Worm (Caenorhabditis elegans) whole organism, L1 larva: Measurements from ENCODE around the gene C02B8.3.
A peak's percentile ranks its signal among the peaks of the same experiment; 100 is the strongest.

ENCODE experiments used
- C16A3.4 ChIP-seq: fragments of 150-350 bp; optimal IDR thresholded peaks from 2 replicates; lab custom pipeline; 2014; ENCODE audit warnings: missing biosample characterization, missing genetic modification characterization
- alr-1 ChIP-seq: fragments of 200-800 bp; sonication (Bioruptor generic); optimal IDR thresholded peaks from 2 replicates; lab custom pipeline; 2018; ENCODE audit warnings: borderline replicate concordance, mild to moderate bottlenecking, missing genetic modification characterization, missing compliant biosample characterization
- blmp-1 ChIP-seq: fragments of 150-350 bp; optimal IDR thresholded peaks from 2 replicates; lab custom pipeline; 2014; ENCODE audit warnings: missing biosample characterization, missing genetic modification characterization
- ceh-82 ChIP-seq, 3 experiments: fragments of 150-350 bp in 1 of 3; sonication (generic microtip) in 2 of 3; optimal IDR thresholded peaks; 2 replicates each; lab custom pipeline; 2014 to 2017; ENCODE audit warnings: missing biosample characterization in 3 of 3, missing genetic modification characterization in 3 of 3
- ceh-88 ChIP-seq: fragments of 200-800 bp; sonication (Bioruptor generic); IDR thresholded peaks from 2 replicates; pipeline ENCODE4 v1.3.6; 2022; ENCODE audit warnings: missing genetic modification characterization, missing compliant biosample characterization
- ceh-90 ChIP-seq: sonication (generic microtip); optimal IDR thresholded peaks from 2 replicates; lab custom pipeline; 2016; ENCODE audit warnings: missing genetic modification characterization, missing compliant biosample characterization
- dpl-1 ChIP-seq, 3 experiments: fragments of 150-350 bp in 2 of 3; sonication (generic microtip) in 1 of 3; optimal IDR thresholded peaks; 2 replicates each; lab custom pipeline; 2014 to 2017; ENCODE audit warnings: missing biosample characterization in 3 of 3, missing genetic modification characterization in 3 of 3, missing genetic modification reagents in 3 of 3
- dsc-1 ChIP-seq: sonication (generic microtip); optimal IDR thresholded peaks from 2 replicates; lab custom pipeline; 2016; ENCODE audit warnings: mild to moderate bottlenecking, missing genetic modification characterization, missing compliant biosample characterization
- efl-1 ChIP-seq, 4 experiments: fragments of 150-350 bp; optimal IDR thresholded peaks in 3 of 4; peaks in 1 of 4; 1 replicate in 1 of 4; 2 replicates in 3 of 4; lab custom pipeline; 2014; ENCODE audit warnings: missing biosample characterization in 2 of 4, missing genetic modification characterization in 2 of 4, missing genetic modification reagents in 2 of 4
- egl-27 ChIP-seq, 2 experiments: fragments of 150-350 bp in 1 of 2; sonication (generic microtip); optimal IDR thresholded peaks; 3 replicates each; lab custom pipeline; 2017 to 2018; ENCODE audit warnings: missing biosample characterization in 2 of 2, missing genetic modification characterization in 2 of 2, missing genetic modification reagents in 2 of 2
- elt-2 ChIP-seq: sonication (generic microtip); optimal IDR thresholded peaks from 2 replicates; lab custom pipeline; 2016; ENCODE audit warnings: missing genetic modification characterization, mild to moderate bottlenecking, inconsistent platforms, missing compliant biosample characterization, missing genetic modification reagents
- elt-3 ChIP-seq, 6 experiments: fragments of 150-350 bp in 1 of 6; sonication (generic microtip); optimal IDR thresholded peaks; 2 replicates each; lab custom pipeline; 2017 to 2018; ENCODE audit warnings: missing biosample characterization in 6 of 6, missing genetic modification characterization in 6 of 6, inconsistent platforms in 1 of 6
- ets-5 ChIP-seq: fragments of 200-800 bp; sonication (Bioruptor generic); IDR thresholded peaks from 2 replicates; pipeline ENCODE4 v1.3.6; 2022; ENCODE audit warnings: missing genetic modification characterization, missing compliant biosample characterization
- fkh-10 ChIP-seq: sonication (generic microtip); optimal IDR thresholded peaks from 2 replicates; lab custom pipeline; 2017; ENCODE audit warnings: missing biosample characterization, missing genetic modification reagents, missing genetic modification characterization
- fkh-8 ChIP-seq: sonication (generic microtip); optimal IDR thresholded peaks from 2 replicates; lab custom pipeline; 2016; ENCODE audit warnings: mild to moderate bottlenecking, missing genetic modification characterization, missing compliant biosample characterization
- hlh-4 ChIP-seq: sonication (generic microtip); optimal IDR thresholded peaks from 2 replicates; lab custom pipeline; 2016; ENCODE audit warnings: mild to moderate bottlenecking, missing genetic modification characterization, missing compliant biosample characterization
- hpl-2 ChIP-seq: fragments of 150-350 bp; optimal IDR thresholded peaks from 2 replicates; lab custom pipeline; 2014; ENCODE audit warnings: missing biosample characterization, missing genetic modification reagents, missing genetic modification characterization
- lin-14 ChIP-seq: fragments of 200-800 bp; sonication (Bioruptor generic); optimal IDR thresholded peaks from 2 replicates; lab custom pipeline; 2018; ENCODE audit warnings: mild to moderate bottlenecking, missing genetic modification characterization, moderate library complexity, missing compliant biosample characterization
- lin-15B ChIP-seq: fragments of 150-350 bp; sonication (generic microtip); optimal IDR thresholded peaks from 3 replicates; lab custom pipeline; 2014; ENCODE audit warnings: missing biosample characterization, missing genetic modification characterization
- lin-35 ChIP-seq, 2 experiments: fragments of 150-350 bp; optimal IDR thresholded peaks; 2 replicates each; lab custom pipeline; 2014; ENCODE audit warnings: missing biosample characterization in 2 of 2, missing genetic modification characterization in 2 of 2, missing genetic modification reagents in 2 of 2
- lir-3 ChIP-seq: sonication (generic microtip); optimal IDR thresholded peaks from 2 replicates; lab custom pipeline; 2016; ENCODE audit warnings: mild to moderate bottlenecking, missing genetic modification characterization, moderate library complexity, missing compliant biosample characterization; ENCODE audit not compliant: poor library complexity
- lsy-2 ChIP-seq, 2 experiments: fragments of 150-350 bp; optimal IDR thresholded peaks; 2 replicates each; lab custom pipeline; 2014; ENCODE audit warnings: missing biosample characterization in 2 of 2, missing genetic modification characterization in 2 of 2
- mab-9 ChIP-seq: fragments of 200-800 bp; sonication (Bioruptor generic); IDR thresholded peaks from 2 replicates; pipeline ENCODE4 v1.3.6; 2022; ENCODE audit warnings: missing genetic modification reagents, missing genetic modification characterization, missing compliant biosample characterization
- mdl-1 ChIP-seq, 2 experiments: fragments of 150-350 bp; optimal IDR thresholded peaks; 2 replicates each; lab custom pipeline; 2014 to 2017; ENCODE audit warnings: missing biosample characterization in 2 of 2, missing genetic modification characterization in 2 of 2, inconsistent platforms in 1 of 2
- mef-2 ChIP-seq: fragments of 150-350 bp; optimal IDR thresholded peaks from 2 replicates; lab custom pipeline; 2014; ENCODE audit warnings: missing biosample characterization, missing genetic modification characterization
- mep-1 ChIP-seq: fragments of 150-350 bp; optimal IDR thresholded peaks from 2 replicates; lab custom pipeline; 2014; ENCODE audit warnings: missing biosample characterization, missing genetic modification characterization
- nhr-12 ChIP-seq: sonication (generic microtip); optimal IDR thresholded peaks from 2 replicates; lab custom pipeline; 2017; ENCODE audit warnings: missing biosample characterization, missing genetic modification characterization
- nhr-19 ChIP-seq: fragments of 200-800 bp; sonication (Bioruptor generic); conservative IDR thresholded peaks from 2 replicates; pipeline ENCODE4 v1.3.6; 2022; ENCODE audit warnings: missing genetic modification characterization, missing compliant biosample characterization
- nhr-20 ChIP-seq: sonication (generic microtip); optimal IDR thresholded peaks from 2 replicates; lab custom pipeline; 2016; ENCODE audit warnings: mild to moderate bottlenecking, missing genetic modification characterization, missing compliant biosample characterization
- nhr-28 ChIP-seq: fragments of 150-350 bp; optimal IDR thresholded peaks from 2 replicates; lab custom pipeline; 2014; ENCODE audit warnings: missing biosample characterization, missing genetic modification characterization
- nhr-47 ChIP-seq: sonication (generic microtip); optimal IDR thresholded peaks from 2 replicates; lab custom pipeline; 2016; ENCODE audit warnings: mild to moderate bottlenecking, missing genetic modification characterization, moderate library complexity, missing compliant biosample characterization
- nhr-71 ChIP-seq: sonication (generic microtip); optimal IDR thresholded peaks from 2 replicates; lab custom pipeline; 2016; ENCODE audit warnings: mild to moderate bottlenecking, missing genetic modification characterization, moderate library complexity, missing compliant biosample characterization
- nhr-76 ChIP-seq: sonication (generic microtip); optimal IDR thresholded peaks from 2 replicates; lab custom pipeline; 2017; ENCODE audit warnings: missing biosample characterization, missing genetic modification characterization
- nhr-77 ChIP-seq: fragments of 150-350 bp; optimal IDR thresholded peaks from 2 replicates; lab custom pipeline; 2014; ENCODE audit warnings: missing biosample characterization, missing genetic modification characterization
- nhr-85 ChIP-seq: sonication (generic microtip); peaks from one replicate; lab custom pipeline; 2016; ENCODE audit warnings: missing genetic modification characterization, inconsistent platforms, missing compliant biosample characterization
- pag-3 ChIP-seq: sonication (generic microtip); optimal IDR thresholded peaks from 2 replicates; lab custom pipeline; 2017; ENCODE audit warnings: missing genetic modification characterization, mild to moderate bottlenecking, missing compliant biosample characterization, antibody characterized with exemption, borderline replicate concordance; ENCODE audit not compliant: insufficient read depth
- pax-3 ChIP-seq: fragments of 200-800 bp; sonication (Bioruptor generic); optimal IDR thresholded peaks from 2 replicates; lab custom pipeline; 2018; ENCODE audit warnings: mild to moderate bottlenecking, missing genetic modification characterization, moderate library complexity, missing compliant biosample characterization
- rnt-1 ChIP-seq: sonication (generic microtip); optimal IDR thresholded peaks from 2 replicates; lab custom pipeline; 2016; ENCODE audit warnings: mild to moderate bottlenecking, missing genetic modification characterization, moderate library complexity, missing compliant biosample characterization
- snu-23 ChIP-seq: sonication (generic microtip); optimal IDR thresholded peaks from 2 replicates; lab custom pipeline; 2016; ENCODE audit warnings: missing genetic modification characterization, missing compliant biosample characterization
- sox-4 ChIP-seq: sonication (generic microtip); optimal IDR thresholded peaks from 2 replicates; lab custom pipeline; 2016; ENCODE audit warnings: missing genetic modification characterization, missing compliant biosample characterization
- sup-37 ChIP-seq: fragments of 200-800 bp; sonication (Bioruptor generic); optimal IDR thresholded peaks from 2 replicates; lab custom pipeline; 2018; ENCODE audit warnings: mild to moderate bottlenecking, missing genetic modification characterization, missing compliant biosample characterization
- swsn-7 ChIP-seq: sonication (generic microtip); optimal IDR thresholded peaks from 2 replicates; lab custom pipeline; 2016; ENCODE audit warnings: missing genetic modification characterization, missing compliant biosample characterization
- tbx-2 ChIP-seq: sonication (generic microtip); optimal IDR thresholded peaks from 2 replicates; lab custom pipeline; 2016; ENCODE audit warnings: missing genetic modification characterization, missing compliant biosample characterization
- unc-86 ChIP-seq: sonication (generic microtip); optimal IDR thresholded peaks from 2 replicates; lab custom pipeline; 2016; ENCODE audit warnings: missing genetic modification characterization, missing compliant biosample characterization
- vab-15 ChIP-seq: sonication (generic microtip); optimal IDR thresholded peaks from 2 replicates; lab custom pipeline; 2017; ENCODE audit warnings: missing genotype, mild to moderate bottlenecking, missing genetic modification characterization, missing compliant biosample characterization
- xbp-1 ChIP-seq: sonication (generic microtip); optimal IDR thresholded peaks from 2 replicates; lab custom pipeline; 2016; ENCODE audit warnings: missing genetic modification characterization, missing compliant biosample characterization
- zip-4 ChIP-seq: fragments of 200-800 bp; sonication (Bioruptor generic); optimal IDR thresholded peaks from 2 replicates; lab custom pipeline; 2018; ENCODE audit warnings: mild to moderate bottlenecking, missing genetic modification characterization, moderate library complexity, missing compliant biosample characterization
- ztf-11 ChIP-seq, 2 experiments: sonication (generic microtip); optimal IDR thresholded peaks; 2 replicates each; lab custom pipeline; 2016 to 2017; ENCODE audit warnings: missing genetic modification characterization in 2 of 2, missing biosample characterization in 1 of 2, missing compliant biosample characterization in 1 of 2

Gene C02B8.3

DNA sequence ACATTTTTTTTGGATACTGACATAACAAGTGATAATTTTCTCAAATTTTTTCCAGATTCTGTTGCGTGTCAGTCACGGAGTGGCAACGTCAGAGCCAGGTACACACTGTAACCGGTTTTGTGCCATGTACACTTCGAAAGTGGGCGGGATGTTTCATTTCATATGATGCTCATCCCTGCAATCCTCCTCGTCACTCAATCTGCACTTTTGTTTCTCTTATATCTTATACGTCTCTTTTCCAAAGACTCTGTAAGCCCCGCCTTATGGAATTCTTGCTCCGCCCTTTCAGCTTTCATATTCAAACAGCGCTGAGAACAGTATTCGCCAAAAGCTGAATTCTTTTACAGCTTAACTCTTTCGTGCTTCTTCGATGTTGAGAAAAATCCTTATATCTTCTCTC is at the start of gene C02B8.3:
Gene C02B8.3, plus strand, starts transcription at position 301 of the 400 bp plus-strand sequence.
- TF ChIP-seq pag-3 (tag; lab: Kevin White, UChicago) (no peak), nhr-28 (tag; lab: Kevin White, UChicago) (no peak), alr-1 (no peak), hpl-2 (GFP tag; lab: Kevin White, UChicago) (no peak), egl-27 (tag; optimal IDR thresholded peaks at IDR 0.05; lab: Kevin White, UChicago) (no peak)

DNA sequence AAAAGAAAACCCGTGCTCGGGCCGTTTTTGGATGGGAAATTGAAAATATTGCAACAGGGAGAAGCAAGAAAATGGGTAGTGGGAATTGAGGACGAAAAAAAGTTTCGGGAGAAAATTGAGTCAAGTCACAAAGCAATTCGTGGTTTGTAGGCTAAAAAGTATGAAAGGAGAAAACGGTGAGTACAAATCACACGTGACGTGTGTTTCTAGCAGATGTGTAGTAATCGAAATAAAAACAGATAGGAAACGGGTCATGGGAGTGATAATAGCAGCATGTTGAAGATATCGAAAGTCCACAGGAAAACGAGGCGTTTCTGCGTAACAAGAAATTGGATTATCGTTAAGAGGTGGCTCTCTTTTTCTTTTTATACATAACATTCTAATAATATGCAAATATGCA is 49.3 kb upstream of the C02B8.3 start:
- no peak for TF ChIP-seq sup-37
- TF ChIP-seq lsy-2 (tag; optimal IDR thresholded peaks at IDR 0.05; lab: Kevin White, UChicago), result peak; percentile 14 to 52
- TF ChIP-seq zip-4 (GFP tag; lab: Kevin White, UChicago), result no peak
- TF ChIP-seq blmp-1 (tag; lab: Kevin White, UChicago), result peak; percentile 71
- peak; percentile 89 for TF ChIP-seq dsc-1 (tag; lab: Kevin White, UChicago)
- no peak for TF ChIP-seq egl-27 (tag; optimal IDR thresholded peaks at IDR 0.05; lab: Kevin White, UChicago)
- TF ChIP-seq swsn-7 (tag; lab: Kevin White, UChicago), result peak; percentile 1
- peak; percentile 73 for TF ChIP-seq nhr-85 (tag; lab: Kevin White, UChicago)
- no peak for TF ChIP-seq ztf-11 (tag; optimal IDR thresholded peaks at IDR 0.05; lab: Kevin White, UChicago)
- peak; percentile 41 for TF ChIP-seq tbx-2
- TF ChIP-seq sox-4 (tag; lab: Kevin White, UChicago), result peak; percentile 81
- TF ChIP-seq nhr-71, result peak; percentile 81
- peak in 1 of 2 experiments; percentile 49 for TF ChIP-seq lin-35 (GFP tag; optimal IDR thresholded peaks at IDR 0.05; lab: Kevin White, UChicago)
- TF ChIP-seq mab-9 (GFP tag; lab: Robert Waterston, UW), result no peak
- no peak for TF ChIP-seq C16A3.4
- TF ChIP-seq ceh-88 (GFP tag; lab: Robert Waterston, UW), result no peak
- peak in 1 of 2 experiments; percentile 37 for TF ChIP-seq mdl-1 (tag; optimal IDR thresholded peaks at IDR 0.05; lab: Kevin White, UChicago)
- no peak for TF ChIP-seq alr-1
- TF ChIP-seq elt-2 (tag; lab: Kevin White, UChicago), result peak; percentile 8
- TF ChIP-seq nhr-76, result no peak
- no peak for TF ChIP-seq ceh-90 (tag; lab: Kevin White, UChicago)
- TF ChIP-seq fkh-8 (tag; lab: Kevin White, UChicago), result peak; percentile 88
- peak; percentile 44 for TF ChIP-seq fkh-10
- peak; percentile 11 for TF ChIP-seq rnt-1
- TF ChIP-seq nhr-20 (tag; lab: Kevin White, UChicago), result peak; percentile 73
- peak in 4 of 6 experiments; percentile 16 to 60 (median 26) for TF ChIP-seq elt-3 (tag; optimal IDR thresholded peaks at IDR 0.05; lab: Kevin White, UChicago)
- TF ChIP-seq pag-3 (tag; lab: Kevin White, UChicago), result no peak
- TF ChIP-seq ceh-82 (tag; optimal IDR thresholded peaks at IDR 0.05; lab: Kevin White, UChicago), result peak in 1 of 3 experiments; percentile 7
- TF ChIP-seq lin-14 (GFP tag; lab: Kevin White, UChicago), result peak; percentile 69
- no peak for TF ChIP-seq efl-1 (optimal IDR thresholded peaks at IDR 0.05; lab: Kevin White, UChicago)
- TF ChIP-seq efl-1 (GFP tag; optimal IDR thresholded peaks at IDR 0.05 in 1 of 2; lab: Kevin White, UChicago), result no peak
- TF ChIP-seq mep-1 (tag; lab: Kevin White, UChicago), result peak; percentile 8
- no peak for TF ChIP-seq mef-2 (tag; lab: Kevin White, UChicago)
- TF ChIP-seq dpl-1 (GFP tag; optimal IDR thresholded peaks at IDR 0.05; lab: Kevin White, UChicago), result no peak
- no peak for TF ChIP-seq lir-3 (tag; lab: Kevin White, UChicago)
- peak; percentile 17 for TF ChIP-seq xbp-1 (tag; lab: Kevin White, UChicago)
- TF ChIP-seq nhr-47, result peak; percentile 68
- peak; percentile 68 for TF ChIP-seq pax-3 (tag; lab: Kevin White, UChicago)
- no peak for TF ChIP-seq ets-5 (GFP tag; lab: Robert Waterston, UW)
- no peak for TF ChIP-seq nhr-12 (tag; lab: Kevin White, UChicago)
- TF ChIP-seq nhr-77 (tag; lab: Kevin White, UChicago), result no peak
- TF ChIP-seq snu-23 (GFP tag; lab: Kevin White, UChicago), result peak; percentile 51
- peak; percentile 38 for TF ChIP-seq nhr-19 (GFP tag; lab: Robert Waterston, UW)
- TF ChIP-seq nhr-28 (tag; lab: Kevin White, UChicago), result no peak
- TF ChIP-seq unc-86 (tag; lab: Kevin White, UChicago), result no peak
- TF ChIP-seq vab-15 (tag; lab: Kevin White, UChicago), result peak; percentile 19
- no peak for TF ChIP-seq lin-15B (tag; lab: Kevin White, UChicago)
- TF ChIP-seq hlh-4 (tag; lab: Kevin White, UChicago), result no peak
